Fruit fly (Drosophila melanogaster) ovary, adult (tissue): ENCODE measurements around the gene CG2218.
A peak's percentile ranks its signal among the peaks of the same experiment; 100 is the strongest.

Source experiments
- CG17801 ChIP-seq: fragments of 200-800 bp; optimal IDR thresholded peaks from 2 replicates; lab custom pipeline; 2019; ENCODE audit warnings: missing biosample characterization, mild to moderate bottlenecking, missing genetic modification characterization, moderate library complexity; ENCODE audit not compliant: partially characterized antibody

CG2218 gene

dm6 chr3R:30416765-30417274 lies 11.3 kb downstream of the CG2218 start:
- TF ChIP-seq CG17801 (GFP tag; lab: Kevin White, UChicago): no peak

- TF ChIP-seq CG17801 (GFP tag; lab: Kevin White, UChicago): no peak
Observed at dm6 chr3R:30413795-30414194, 14.3 kb downstream of the CG2218 start.

- TF ChIP-seq CG17801 (GFP tag; lab: Kevin White, UChicago): no peak
Observed at dm6 chr3R:30406482-30406881, 21.6 kb downstream of the CG2218 start.

DNA sequence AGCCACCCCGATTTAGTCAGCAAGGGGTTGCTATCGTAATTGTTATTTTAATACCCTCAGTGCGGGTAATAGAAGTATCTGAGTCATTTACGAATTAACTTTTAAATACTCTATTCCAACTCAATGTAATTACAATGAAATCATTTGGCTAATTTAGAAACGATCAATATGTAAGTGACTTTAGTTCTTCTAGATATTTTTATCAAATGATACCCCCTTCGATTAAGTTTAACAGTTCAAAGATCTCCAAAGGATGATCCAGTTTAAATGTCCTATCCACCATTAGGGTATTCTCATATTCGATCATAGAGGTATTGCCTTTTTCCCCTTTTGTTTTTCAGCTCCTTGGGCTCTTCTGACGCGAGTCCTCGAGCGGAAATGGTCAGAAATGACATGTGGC lies 34.2 kb downstream of the CG2218 start:
- TF ChIP-seq CG17801 (GFP tag; lab: Kevin White, UChicago): no peak

dm6 chr3R:30391950-30392349 lies 36.1 kb downstream of the CG2218 start:
- TF ChIP-seq CG17801 (GFP tag; lab: Kevin White, UChicago): no peak

DNA sequence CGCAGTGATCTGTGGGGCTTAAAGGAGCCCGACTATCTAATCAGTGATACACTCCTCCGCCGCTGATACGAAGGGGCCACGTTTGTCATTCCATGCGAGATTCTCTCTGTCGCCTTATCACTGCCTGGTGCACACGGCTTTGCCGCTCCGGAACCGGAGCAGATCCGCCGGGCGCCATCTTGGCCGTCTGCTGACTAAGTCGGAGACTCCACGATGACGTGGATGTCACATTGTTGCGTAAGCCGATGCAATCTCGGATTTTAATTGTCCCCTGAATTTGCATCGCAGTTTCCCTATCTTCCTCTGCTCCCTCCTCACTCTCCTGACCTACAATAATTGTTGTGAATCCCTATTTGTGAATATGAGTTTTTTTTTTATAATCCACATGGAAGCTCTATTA lies 37.0 kb downstream of the CG2218 start:
- no peak for TF ChIP-seq CG17801 (GFP tag; lab: Kevin White, UChicago)

dm6 chr3R:30390304-30390703 lies 37.8 kb downstream of the CG2218 start:
- no peak for TF ChIP-seq CG17801 (GFP tag; lab: Kevin White, UChicago)

dm6 chr3R:30389096-30389495 lies 39.0 kb downstream of the CG2218 start:
- TF ChIP-seq CG17801 (GFP tag; lab: Kevin White, UChicago): no peak

DNA sequence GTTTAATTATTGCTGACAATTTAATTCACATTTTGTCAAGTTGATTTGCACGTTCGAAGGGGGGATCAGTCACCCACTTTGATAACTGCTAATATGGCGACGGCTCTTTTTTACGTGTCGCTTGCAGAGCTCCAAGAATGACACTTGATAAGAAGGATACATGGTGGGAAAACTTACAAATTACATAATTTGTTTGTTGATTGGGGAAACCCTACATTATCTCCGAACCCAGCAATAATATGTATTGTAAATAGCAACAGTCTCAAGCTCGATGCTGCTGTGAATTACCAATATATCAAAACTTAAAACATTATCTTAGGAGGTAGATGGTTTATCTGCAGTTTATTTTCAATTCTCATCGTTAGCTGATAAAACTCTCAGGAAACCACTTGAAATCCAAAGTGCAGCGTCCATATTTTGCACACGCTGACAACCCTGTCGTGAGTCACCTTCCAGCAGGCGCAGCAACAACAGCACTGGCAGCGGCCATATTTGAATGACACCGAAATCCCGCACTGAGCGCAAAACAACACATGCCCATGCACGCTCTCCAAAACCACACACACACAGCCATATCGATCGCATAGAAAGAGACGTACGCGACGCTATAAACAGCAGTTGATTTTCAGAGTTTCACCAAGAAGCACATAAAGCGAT lies 39.7 kb downstream of the CG2218 start:
- peak; percentile 25 for TF ChIP-seq CG17801 (GFP tag; lab: Kevin White, UChicago)

DNA sequence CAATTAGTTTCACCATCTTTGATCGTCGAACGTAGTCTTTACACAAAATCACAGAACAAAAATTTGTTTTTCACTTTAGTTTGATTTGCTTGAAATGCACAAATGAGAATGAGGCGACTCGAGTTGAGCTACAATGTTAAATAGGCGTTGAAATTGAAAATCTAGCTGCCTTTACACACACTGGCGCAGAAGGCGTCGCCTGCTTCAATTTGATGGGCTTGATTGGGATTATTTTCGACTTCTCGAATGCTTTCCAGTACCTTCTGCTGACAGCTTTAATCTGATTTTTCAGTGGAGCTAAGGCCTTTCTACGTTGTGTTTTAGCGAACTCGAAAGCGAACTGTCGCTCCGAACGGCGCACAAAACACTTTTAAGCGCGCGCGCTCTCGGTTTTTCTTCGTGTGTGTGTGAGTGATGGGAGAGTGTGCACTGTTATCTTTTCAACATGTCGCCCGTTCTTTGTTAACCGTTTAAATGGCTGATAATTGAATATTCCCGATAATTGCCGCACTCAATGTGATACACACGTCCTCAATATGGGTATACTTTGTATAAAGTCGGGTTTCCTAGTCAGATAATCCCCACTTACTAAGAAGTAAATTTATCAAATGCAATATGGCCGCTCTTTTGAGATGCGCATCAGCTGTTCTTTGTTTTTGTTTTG lies 40.4 kb downstream of the CG2218 start, which contains the start of the genes Fer2LCH and Fer1HCH:
Fer2LCH (plus strand) TSS at position 290 of the 664 bp plus-strand sequence.
Fer1HCH (minus strand) TSS at position 664 of the 664 bp plus-strand sequence.
- no peak for TF ChIP-seq CG17801 (GFP tag; lab: Kevin White, UChicago)

dm6 chr3R:30386759-30387437 lies 41.2 kb downstream of the CG2218 start:
- TF ChIP-seq CG17801 (GFP tag; lab: Kevin White, UChicago): peak; percentile 52

dm6 chr3R:30385531-30385930 lies 42.5 kb downstream of the CG2218 start:
- no peak for TF ChIP-seq CG17801 (GFP tag; lab: Kevin White, UChicago)

- no peak for TF ChIP-seq CG17801 (GFP tag; lab: Kevin White, UChicago)
Observed at dm6 chr3R:30383181-30383580, 44.9 kb downstream of the CG2218 start.
